Worm (Caenorhabditis elegans) whole organism, L1 larva: ENCODE results near the gene rsu-1.
A peak's percentile ranks its signal among the peaks of the same experiment; 100 is the strongest.

Experiments
- C04F5.9 ChIP-seq: sonication (generic microtip); optimal IDR thresholded peaks from 2 replicates; lab custom pipeline; 2016; ENCODE audit warnings: missing genetic modification characterization, missing compliant biosample characterization
- F16B12.6 ChIP-seq: fragments of 150-350 bp; optimal IDR thresholded peaks from 2 replicates; lab custom pipeline; 2014; ENCODE audit warnings: missing biosample characterization, missing genetic modification characterization
- Y116A8C.19 ChIP-seq: sonication (generic microtip); optimal IDR thresholded peaks from 2 replicates; lab custom pipeline; 2016; ENCODE audit warnings: missing compliant biosample characterization, missing genetic modification characterization, borderline replicate concordance
- alr-1 ChIP-seq: fragments of 200-800 bp; sonication (Bioruptor generic); optimal IDR thresholded peaks from 2 replicates; lab custom pipeline; 2018; ENCODE audit warnings: borderline replicate concordance, mild to moderate bottlenecking, missing genetic modification characterization, missing compliant biosample characterization
- blmp-1 ChIP-seq: fragments of 150-350 bp; optimal IDR thresholded peaks from 2 replicates; lab custom pipeline; 2014; ENCODE audit warnings: missing biosample characterization, missing genetic modification characterization
- ceh-63 ChIP-seq: fragments of 200-800 bp; sonication (Bioruptor generic); optimal IDR thresholded peaks from 2 replicates; lab custom pipeline; 2018; ENCODE audit warnings: mild to moderate bottlenecking, missing genetic modification characterization, missing compliant biosample characterization
- dpl-1 ChIP-seq, 3 experiments: fragments of 150-350 bp in 2 of 3; sonication (generic microtip) in 1 of 3; optimal IDR thresholded peaks; 2 replicates each; lab custom pipeline; 2014 to 2017; ENCODE audit warnings: missing biosample characterization in 3 of 3, missing genetic modification characterization in 3 of 3, missing genetic modification reagents in 3 of 3
- dsc-1 ChIP-seq: sonication (generic microtip); optimal IDR thresholded peaks from 2 replicates; lab custom pipeline; 2016; ENCODE audit warnings: mild to moderate bottlenecking, missing genetic modification characterization, missing compliant biosample characterization
- efl-1 ChIP-seq, 4 experiments: fragments of 150-350 bp; optimal IDR thresholded peaks in 3 of 4; peaks in 1 of 4; 1 replicate in 1 of 4; 2 replicates in 3 of 4; lab custom pipeline; 2014; ENCODE audit warnings: missing biosample characterization in 2 of 4, missing genetic modification characterization in 2 of 4, missing genetic modification reagents in 2 of 4
- efl-3 ChIP-seq: fragments of 200-800 bp; sonication (Bioruptor generic); optimal IDR thresholded peaks from 2 replicates; lab custom pipeline; 2018; ENCODE audit warnings: mild to moderate bottlenecking, missing genetic modification characterization, missing compliant biosample characterization
- egl-27 ChIP-seq, 2 experiments: fragments of 150-350 bp in 1 of 2; sonication (generic microtip); optimal IDR thresholded peaks; 3 replicates each; lab custom pipeline; 2017 to 2018; ENCODE audit warnings: missing biosample characterization in 2 of 2, missing genetic modification characterization in 2 of 2, missing genetic modification reagents in 2 of 2
- elt-2 ChIP-seq: sonication (generic microtip); optimal IDR thresholded peaks from 2 replicates; lab custom pipeline; 2016; ENCODE audit warnings: missing genetic modification characterization, mild to moderate bottlenecking, inconsistent platforms, missing compliant biosample characterization, missing genetic modification reagents
- elt-3 ChIP-seq, 6 experiments: fragments of 150-350 bp in 1 of 6; sonication (generic microtip); optimal IDR thresholded peaks; 2 replicates each; lab custom pipeline; 2017 to 2018; ENCODE audit warnings: missing biosample characterization in 6 of 6, missing genetic modification characterization in 6 of 6, inconsistent platforms in 1 of 6
- fkh-8 ChIP-seq: sonication (generic microtip); optimal IDR thresholded peaks from 2 replicates; lab custom pipeline; 2016; ENCODE audit warnings: mild to moderate bottlenecking, missing genetic modification characterization, missing compliant biosample characterization
- fos-1 ChIP-seq: fragments of 150-350 bp; optimal IDR thresholded peaks from 2 replicates; lab custom pipeline; 2014; ENCODE audit warnings: missing biosample characterization, missing genetic modification characterization
- grh-1 ChIP-seq: fragments of 200-800 bp; sonication (Bioruptor generic); IDR thresholded peaks from 2 replicates; pipeline ENCODE4 v1.3.6; 2022; ENCODE audit warnings: missing genetic modification reagents, missing genetic modification characterization, missing compliant biosample characterization
- hlh-17 ChIP-seq: fragments of 200-800 bp; sonication (Bioruptor generic); optimal IDR thresholded peaks from 2 replicates; lab custom pipeline; 2018; ENCODE audit warnings: missing genetic modification characterization, mild to moderate bottlenecking, missing compliant biosample characterization, moderate library complexity, borderline replicate concordance
- hpl-2 ChIP-seq: fragments of 150-350 bp; optimal IDR thresholded peaks from 2 replicates; lab custom pipeline; 2014; ENCODE audit warnings: missing biosample characterization, missing genetic modification reagents, missing genetic modification characterization
- lin-14 ChIP-seq: fragments of 200-800 bp; sonication (Bioruptor generic); optimal IDR thresholded peaks from 2 replicates; lab custom pipeline; 2018; ENCODE audit warnings: mild to moderate bottlenecking, missing genetic modification characterization, moderate library complexity, missing compliant biosample characterization
- lin-35 ChIP-seq, 2 experiments: fragments of 150-350 bp; optimal IDR thresholded peaks; 2 replicates each; lab custom pipeline; 2014; ENCODE audit warnings: missing biosample characterization in 2 of 2, missing genetic modification characterization in 2 of 2, missing genetic modification reagents in 2 of 2
- lin-39 ChIP-seq: fragments of 150-350 bp; optimal IDR thresholded peaks from 2 replicates; lab custom pipeline; 2014; ENCODE audit warnings: missing biosample characterization, missing genetic modification reagents, missing genetic modification characterization
- mdl-1 ChIP-seq, 2 experiments: fragments of 150-350 bp; optimal IDR thresholded peaks; 2 replicates each; lab custom pipeline; 2014 to 2017; ENCODE audit warnings: missing biosample characterization in 2 of 2, missing genetic modification characterization in 2 of 2, inconsistent platforms in 1 of 2
- mep-1 ChIP-seq: fragments of 150-350 bp; optimal IDR thresholded peaks from 2 replicates; lab custom pipeline; 2014; ENCODE audit warnings: missing biosample characterization, missing genetic modification characterization
- nhr-11 ChIP-seq: fragments of 150-350 bp; optimal IDR thresholded peaks from 2 replicates; lab custom pipeline; 2014; ENCODE audit warnings: missing biosample characterization, missing genetic modification characterization
- nhr-12 ChIP-seq: sonication (generic microtip); optimal IDR thresholded peaks from 2 replicates; lab custom pipeline; 2017; ENCODE audit warnings: missing biosample characterization, missing genetic modification characterization
- nhr-20 ChIP-seq: sonication (generic microtip); optimal IDR thresholded peaks from 2 replicates; lab custom pipeline; 2016; ENCODE audit warnings: mild to moderate bottlenecking, missing genetic modification characterization, missing compliant biosample characterization
- nhr-28 ChIP-seq: fragments of 150-350 bp; optimal IDR thresholded peaks from 2 replicates; lab custom pipeline; 2014; ENCODE audit warnings: missing biosample characterization, missing genetic modification characterization
- nhr-47 ChIP-seq: sonication (generic microtip); optimal IDR thresholded peaks from 2 replicates; lab custom pipeline; 2016; ENCODE audit warnings: mild to moderate bottlenecking, missing genetic modification characterization, moderate library complexity, missing compliant biosample characterization
- nhr-71 ChIP-seq: sonication (generic microtip); optimal IDR thresholded peaks from 2 replicates; lab custom pipeline; 2016; ENCODE audit warnings: mild to moderate bottlenecking, missing genetic modification characterization, moderate library complexity, missing compliant biosample characterization
- nhr-77 ChIP-seq: fragments of 150-350 bp; optimal IDR thresholded peaks from 2 replicates; lab custom pipeline; 2014; ENCODE audit warnings: missing biosample characterization, missing genetic modification characterization
- nhr-84 ChIP-seq: sonication (generic microtip); optimal IDR thresholded peaks from 2 replicates; lab custom pipeline; 2017; ENCODE audit warnings: missing biosample characterization, missing genetic modification characterization
- nhr-85 ChIP-seq: sonication (generic microtip); peaks from one replicate; lab custom pipeline; 2016; ENCODE audit warnings: missing genetic modification characterization, inconsistent platforms, missing compliant biosample characterization
- nhr-90 ChIP-seq: sonication (generic microtip); optimal IDR thresholded peaks from 2 replicates; lab custom pipeline; 2016; ENCODE audit warnings: mild to moderate bottlenecking, missing genetic modification characterization, missing compliant biosample characterization; ENCODE audit not compliant: poor library complexity
- rnt-1 ChIP-seq: sonication (generic microtip); optimal IDR thresholded peaks from 2 replicates; lab custom pipeline; 2016; ENCODE audit warnings: mild to moderate bottlenecking, missing genetic modification characterization, moderate library complexity, missing compliant biosample characterization
- skn-1 ChIP-seq: fragments of 150-350 bp; optimal IDR thresholded peaks from 2 replicates; lab custom pipeline; 2014; ENCODE audit warnings: missing biosample characterization, missing genetic modification characterization
- snu-23 ChIP-seq: sonication (generic microtip); optimal IDR thresholded peaks from 2 replicates; lab custom pipeline; 2016; ENCODE audit warnings: missing genetic modification characterization, missing compliant biosample characterization
- sox-4 ChIP-seq: sonication (generic microtip); optimal IDR thresholded peaks from 2 replicates; lab custom pipeline; 2016; ENCODE audit warnings: missing genetic modification characterization, missing compliant biosample characterization
- sup-37 ChIP-seq: fragments of 200-800 bp; sonication (Bioruptor generic); optimal IDR thresholded peaks from 2 replicates; lab custom pipeline; 2018; ENCODE audit warnings: mild to moderate bottlenecking, missing genetic modification characterization, missing compliant biosample characterization
- swsn-7 ChIP-seq: sonication (generic microtip); optimal IDR thresholded peaks from 2 replicates; lab custom pipeline; 2016; ENCODE audit warnings: missing genetic modification characterization, missing compliant biosample characterization
- tlp-1 ChIP-seq: fragments of 150-350 bp; optimal IDR thresholded peaks from 2 replicates; lab custom pipeline; 2014; ENCODE audit warnings: missing biosample characterization, missing genetic modification characterization
- unc-130 ChIP-seq: fragments of 150-350 bp; optimal IDR thresholded peaks from 2 replicates; lab custom pipeline; 2017; ENCODE audit warnings: missing biosample characterization, missing genetic modification characterization, inconsistent platforms
- unc-86 ChIP-seq: sonication (generic microtip); optimal IDR thresholded peaks from 2 replicates; lab custom pipeline; 2016; ENCODE audit warnings: missing genetic modification characterization, missing compliant biosample characterization
- vab-15 ChIP-seq: sonication (generic microtip); optimal IDR thresholded peaks from 2 replicates; lab custom pipeline; 2017; ENCODE audit warnings: missing genotype, mild to moderate bottlenecking, missing genetic modification characterization, missing compliant biosample characterization
- zag-1 ChIP-seq: fragments of 150-350 bp; optimal IDR thresholded peaks from 2 replicates; lab custom pipeline; 2014; ENCODE audit warnings: missing biosample characterization, missing genetic modification characterization
- zip-4 ChIP-seq: fragments of 200-800 bp; sonication (Bioruptor generic); optimal IDR thresholded peaks from 2 replicates; lab custom pipeline; 2018; ENCODE audit warnings: mild to moderate bottlenecking, missing genetic modification characterization, moderate library complexity, missing compliant biosample characterization
- ztf-11 ChIP-seq, 2 experiments: sonication (generic microtip); optimal IDR thresholded peaks; 2 replicates each; lab custom pipeline; 2016 to 2017; ENCODE audit warnings: missing genetic modification characterization in 2 of 2, missing biosample characterization in 1 of 2, missing compliant biosample characterization in 1 of 2

rsu-1 gene

ce11 chrIII:3477375-3477774 is 5.6 kb downstream of the rsu-1 start:
- no peak for TF ChIP-seq hlh-17 (GFP tag; lab: Kevin White, UChicago)
- no peak for TF ChIP-seq nhr-47

- peak; percentile 50 for TF ChIP-seq blmp-1 (tag; lab: Kevin White, UChicago)
- TF ChIP-seq rnt-1 (tag; lab: Kevin White, UChicago) = peak; percentile 0
- no peak for TF ChIP-seq sox-4 (tag; lab: Kevin White, UChicago)
- TF ChIP-seq tlp-1 (tag; lab: Kevin White, UChicago) = no peak
- TF ChIP-seq egl-27 (tag; optimal IDR thresholded peaks at IDR 0.05; lab: Kevin White, UChicago) = no peak
- peak; percentile 26 for TF ChIP-seq lin-14 (GFP tag; lab: Kevin White, UChicago)
- no peak for TF ChIP-seq lin-39 (tag; lab: Kevin White, UChicago)
- TF ChIP-seq zag-1 (tag; lab: Kevin White, UChicago) = no peak
- TF ChIP-seq F16B12.6 (tag; lab: Kevin White, UChicago) = no peak
- TF ChIP-seq nhr-84 (tag; lab: Kevin White, UChicago) = no peak
- TF ChIP-seq mdl-1 (tag; optimal IDR thresholded peaks at IDR 0.05; lab: Kevin White, UChicago) = no peak
- TF ChIP-seq fos-1 (tag; lab: Kevin White, UChicago) = no peak
- TF ChIP-seq dpl-1 (GFP tag; optimal IDR thresholded peaks at IDR 0.05; lab: Kevin White, UChicago) = no peak
- TF ChIP-seq nhr-85 = peak; percentile 31
Observed at ce11 chrIII:3478795-3479398, 7.1 kb downstream of the rsu-1 start.

- TF ChIP-seq ztf-11 (tag; optimal IDR thresholded peaks at IDR 0.05; lab: Kevin White, UChicago) (no peak), nhr-11 (tag; lab: Kevin White, UChicago) (no peak), lin-35 (GFP tag; optimal IDR thresholded peaks at IDR 0.05; lab: Kevin White, UChicago) (no peak), lin-14 (GFP tag; lab: Kevin White, UChicago) (peak; percentile 60), zip-4 (no peak), rnt-1 (tag; lab: Kevin White, UChicago) (no peak), sup-37 (GFP tag; lab: Kevin White, UChicago) (no peak), alr-1 (tag; lab: Kevin White, UChicago) (no peak), elt-2 (no peak), elt-3 (tag; optimal IDR thresholded peaks at IDR 0.05; lab: Kevin White, UChicago) (peak in 1 of 6 experiments; percentile 46), sox-4 (tag; lab: Kevin White, UChicago) (no peak), vab-15 (tag; lab: Kevin White, UChicago) (no peak), blmp-1 (tag; lab: Kevin White, UChicago) (peak; percentile 89), nhr-90 (tag; lab: Kevin White, UChicago) (peak; percentile 47), tlp-1 (tag; lab: Kevin White, UChicago) (no peak), nhr-77 (no peak), nhr-84 (tag; lab: Kevin White, UChicago) (no peak), mep-1 (peak; percentile 54), nhr-12 (tag; lab: Kevin White, UChicago) (no peak), C04F5.9 (no peak), skn-1 (no peak), hpl-2 (GFP tag; lab: Kevin White, UChicago) (no peak), snu-23 (GFP tag; lab: Kevin White, UChicago) (peak; percentile 16), swsn-7 (tag; lab: Kevin White, UChicago) (no peak), nhr-85 (peak; percentile 63), grh-1 (GFP tag; lab: Robert Waterston, UW) (no peak), unc-130 (tag; lab: Kevin White, UChicago) (peak; percentile 1), Y116A8C.19 (tag; lab: Kevin White, UChicago) (no peak), ceh-63 (GFP tag; lab: Kevin White, UChicago) (no peak), efl-1 (optimal IDR thresholded peaks at IDR 0.05; lab: Kevin White, UChicago) (no peak), efl-1 (GFP tag; optimal IDR thresholded peaks at IDR 0.05 in 1 of 2; lab: Kevin White, UChicago) (no peak), egl-27 (tag; optimal IDR thresholded peaks at IDR 0.05; lab: Kevin White, UChicago) (no peak), dsc-1 (tag; lab: Kevin White, UChicago) (no peak), fkh-8 (tag; lab: Kevin White, UChicago) (no peak), nhr-20 (peak; percentile 13), nhr-71 (no peak), efl-3 (GFP tag; lab: Kevin White, UChicago) (no peak), nhr-28 (no peak), unc-86 (tag; lab: Kevin White, UChicago) (no peak)
Observed at ce11 chrIII:3480236-3480635, 8.4 kb downstream of the rsu-1 start.
